Fruit fly (Drosophila melanogaster) whole organism, embryonic: ENCODE results near the gene CG43346.

Experiments used
- Ada2b ChIP-seq: fragments of 200-800 bp; sonication (Bioruptor generic); IDR thresholded peaks from 2 replicates; pipeline ENCODE4 v1.3.6; 2022; ENCODE audit warnings: missing biosample characterization, missing genetic modification characterization
- Adf1 ChIP-seq: fragments of 200-800 bp; sonication (Bioruptor generic); IDR thresholded peaks from 2 replicates; pipeline ENCODE4 v1.3.6; 2022; ENCODE audit warnings: missing biosample characterization, missing genetic modification characterization
- Antp ChIP-seq: fragments of 200-800 bp; sonication (Bioruptor generic); optimal IDR thresholded peaks from 3 replicates; lab custom pipeline; 2016; ENCODE audit warnings: missing biosample characterization, missing genetic modification characterization
- Bgb ChIP-seq: fragments of 200-800 bp; sonication (Bioruptor generic); IDR thresholded peaks from 2 replicates; pipeline ENCODE4 v1.3.6; 2022; ENCODE audit warnings: missing biosample characterization, missing genetic modification characterization; ENCODE audit not compliant: partially characterized antibody
- CG10366 ChIP-seq: fragments of 200-800 bp; sonication (Bioruptor generic); IDR thresholded peaks from 2 replicates; pipeline ENCODE4 v1.3.6; 2022; ENCODE audit warnings: missing biosample characterization, missing genetic modification characterization
- CG1233 ChIP-seq: fragments of 200-800 bp; sonication (Bioruptor generic); optimal IDR thresholded peaks from 4 replicates; lab custom pipeline; 2018; ENCODE audit warnings: missing biosample characterization, mild to moderate bottlenecking, missing genetic modification characterization
- CG13287 ChIP-seq: fragments of 200-800 bp; sonication (Bioruptor generic); IDR thresholded peaks from 2 replicates; pipeline ENCODE4 v1.3.6; 2022; ENCODE audit warnings: missing biosample characterization, missing genetic modification characterization; ENCODE audit not compliant: partially characterized antibody
- CG13296 ChIP-seq: fragments of 200-800 bp; sonication (Bioruptor generic); optimal IDR thresholded peaks from 3 replicates; lab custom pipeline; 2018; ENCODE audit warnings: missing biosample characterization, mild to moderate bottlenecking, missing genetic modification characterization
- CG15514 ChIP-seq: fragments of 200-800 bp; sonication (Bioruptor generic); optimal IDR thresholded peaks from 3 replicates; lab custom pipeline; 2017; ENCODE audit warnings: missing biosample characterization, missing genetic modification characterization, mild to moderate bottlenecking, moderate library complexity, missing genetic modification reagents
- CG15696 ChIP-seq: fragments of 200-800 bp; sonication (Bioruptor generic); optimal IDR thresholded peaks from 2 replicates; lab custom pipeline; 2019; ENCODE audit warnings: missing biosample characterization, mild to moderate bottlenecking, missing genetic modification characterization, moderate library complexity
- CG17385 ChIP-seq: fragments of 200-800 bp; sonication (Bioruptor generic); optimal IDR thresholded peaks from 3 replicates; lab custom pipeline; 2018; ENCODE audit warnings: missing biosample characterization, mild to moderate bottlenecking, missing genetic modification characterization
- CG17829 ChIP-seq: fragments of 200-800 bp; optimal IDR thresholded peaks from 2 replicates; lab custom pipeline; 2019; ENCODE audit warnings: missing biosample characterization, mild to moderate bottlenecking, missing genetic modification characterization, moderate library complexity
- CG2875 ChIP-seq: fragments of 200-800 bp; sonication (Bioruptor generic); optimal IDR thresholded peaks from 2 replicates; lab custom pipeline; 2017; ENCODE audit warnings: missing biosample characterization, mild to moderate bottlenecking, missing genetic modification characterization, missing genetic modification reagents
- CG30020 ChIP-seq: fragments of 200-800 bp; optimal IDR thresholded peaks from 2 replicates; lab custom pipeline; 2019; ENCODE audit warnings: missing biosample characterization, mild to moderate bottlenecking, missing genetic modification characterization, moderate library complexity
- CG3281 ChIP-seq: fragments of 200-800 bp; sonication (Bioruptor generic); optimal IDR thresholded peaks from 3 replicates; lab custom pipeline; 2017; ENCODE audit warnings: missing biosample characterization, mild to moderate bottlenecking, missing genetic modification characterization
- CG34376 ChIP-seq: fragments of 200-800 bp; sonication (Bioruptor generic); optimal IDR thresholded peaks from 2 replicates; lab custom pipeline; 2018; ENCODE audit warnings: missing biosample characterization, mild to moderate bottlenecking, missing genetic modification characterization
- CG34422 ChIP-seq: fragments of 200-800 bp; sonication (Bioruptor generic); IDR thresholded peaks from 3 replicates; pipeline ENCODE4 v1.3.6; 2022; ENCODE audit warnings: missing biosample characterization, missing genetic modification characterization
- CG4820 ChIP-seq: fragments of 200-800 bp; sonication (Bioruptor generic); optimal IDR thresholded peaks from 3 replicates; lab custom pipeline; 2016; ENCODE audit warnings: missing biosample characterization, missing genetic modification characterization
- CG7357 ChIP-seq: fragments of 200-800 bp; sonication (Bioruptor generic); IDR thresholded peaks from 3 replicates; pipeline ENCODE4 v1.3.6; 2022; ENCODE audit warnings: missing biosample characterization, missing genetic modification characterization
- CG8281 ChIP-seq: fragments of 200-800 bp; sonication (Bioruptor generic); optimal IDR thresholded peaks from 2 replicates; lab custom pipeline; 2018; ENCODE audit warnings: missing biosample characterization, mild to moderate bottlenecking, missing genetic modification characterization, moderate library complexity
- CG8290 ChIP-seq, 3 experiments: fragments of 200-800 bp; sonication (Bioruptor generic); optimal IDR thresholded peaks; 2 replicates each; lab custom pipeline; 2016 to 2019; ENCODE audit warnings: missing biosample characterization in 3 of 3, missing genetic modification characterization in 3 of 3, mild to moderate bottlenecking in 2 of 3, moderate library complexity in 1 of 3
- CG8924 ChIP-seq: fragments of 200-800 bp; optimal IDR thresholded peaks from 3 replicates; lab custom pipeline; 2019; ENCODE audit warnings: missing biosample characterization, mild to moderate bottlenecking, missing genetic modification characterization, moderate library complexity
- CrebB ChIP-seq: fragments of 200-800 bp; sonication (Bioruptor generic); optimal IDR thresholded peaks from 3 replicates; lab custom pipeline; 2018; ENCODE audit warnings: missing biosample characterization, mild to moderate bottlenecking, missing genetic modification characterization
- Dip2 ChIP-seq: fragments of 200-800 bp; sonication (Bioruptor generic); IDR thresholded peaks from 2 replicates; pipeline ENCODE4 v1.3.6; 2022; ENCODE audit warnings: missing biosample characterization, missing genetic modification characterization
- Doc2 ChIP-seq: fragments of 200-800 bp; sonication (Bioruptor generic); IDR thresholded peaks from 2 replicates; pipeline ENCODE4 v1.3.6; 2022; ENCODE audit warnings: missing biosample characterization, missing genetic modification characterization
- E2f1 ChIP-seq: fragments of 200-800 bp; sonication (Bioruptor generic); IDR thresholded peaks from 2 replicates; pipeline ENCODE4 v1.3.6; 2022; ENCODE audit warnings: missing biosample characterization, missing genetic modification characterization
- Eip74EF ChIP-seq, 2 experiments: fragments of 200-800 bp in 1 of 2; fragments of >200 bp in 1 of 2; sonication (Bioruptor generic) in 1 of 2; optimal IDR thresholded peaks; 2 replicates each; lab custom pipeline; 2017 to 2019; ENCODE audit warnings: missing biosample characterization in 2 of 2, missing genetic modification characterization in 2 of 2, mild to moderate bottlenecking in 1 of 2, moderate library complexity in 1 of 2
- GATAe ChIP-seq: fragments of 200-800 bp; sonication (Bioruptor generic); conservative IDR thresholded peaks from 2 replicates; pipeline ENCODE4 v1.3.6; 2022; ENCODE audit warnings: missing biosample characterization, missing genetic modification characterization
- Gsc ChIP-seq: fragments of 200-800 bp; sonication (Bioruptor generic); IDR thresholded peaks from 2 replicates; pipeline ENCODE4 v1.3.6; 2022; ENCODE audit warnings: missing biosample characterization, missing genetic modification characterization
- Hr39 ChIP-seq: fragments of >200 bp; optimal IDR thresholded peaks from 2 replicates; lab custom pipeline; 2017
- MBD-R2 ChIP-seq: fragments of 200-800 bp; sonication (Bioruptor generic); IDR thresholded peaks from 2 replicates; pipeline ENCODE4 v1.3.6; 2022; ENCODE audit warnings: missing biosample characterization, missing genetic modification characterization
- Med ChIP-seq: fragments of 200-800 bp; sonication (Bioruptor generic); peaks from one replicate; lab custom pipeline; 2016; ENCODE audit warnings: missing biosample characterization, missing genetic modification characterization, mild to moderate bottlenecking, inconsistent platforms, moderate library complexity
- Myb ChIP-seq: fragments of 200-800 bp; sonication (Bioruptor generic); optimal IDR thresholded peaks from 2 replicates; lab custom pipeline; 2016; ENCODE audit warnings: missing biosample characterization, missing genetic modification characterization
- Ptx1 ChIP-seq: fragments of 200-800 bp; sonication (Bioruptor generic); IDR thresholded peaks from 2 replicates; pipeline ENCODE4 v1.3.6; 2022; ENCODE audit warnings: missing biosample characterization, missing genetic modification characterization
- Ssrp ChIP-seq: fragments of 200-800 bp; sonication (Bioruptor generic); optimal IDR thresholded peaks from 2 replicates; lab custom pipeline; 2018; ENCODE audit warnings: missing biosample characterization, mild to moderate bottlenecking, missing genetic modification characterization, moderate library complexity
- az2 ChIP-seq: fragments of 200-800 bp; sonication (Bioruptor generic); optimal IDR thresholded peaks from 3 replicates; lab custom pipeline; 2016; ENCODE audit warnings: missing biosample characterization, missing genetic modification characterization
- cad ChIP-seq: fragments of >200 bp; optimal IDR thresholded peaks from 2 replicates; lab custom pipeline; 2017; ENCODE audit warnings: missing biosample characterization, missing genetic modification characterization
- cg ChIP-seq: fragments of 200-800 bp; sonication (Bioruptor generic); optimal IDR thresholded peaks from 3 replicates; lab custom pipeline; 2019; ENCODE audit warnings: missing biosample characterization, mild to moderate bottlenecking, missing genetic modification characterization, moderate library complexity
- corto ChIP-seq: fragments of 200-800 bp; sonication (Bioruptor generic); optimal IDR thresholded peaks from 2 replicates; lab custom pipeline; 2016; ENCODE audit warnings: missing biosample characterization, mild to moderate bottlenecking, missing genetic modification characterization, moderate library complexity
- gcm ChIP-seq: fragments of 200-800 bp; sonication (Bioruptor generic); optimal IDR thresholded peaks from 2 replicates; lab custom pipeline; 2019; ENCODE audit warnings: missing biosample characterization, mild to moderate bottlenecking, missing genetic modification characterization, moderate library complexity
- gsb-n ChIP-seq: fragments of 200-800 bp; sonication (Bioruptor generic); optimal IDR thresholded peaks from 3 replicates; lab custom pipeline; 2018; ENCODE audit warnings: missing biosample characterization, mild to moderate bottlenecking, missing genetic modification characterization
- hb ChIP-seq: fragments of 200-800 bp; sonication (Bioruptor generic); IDR thresholded peaks from 3 replicates; pipeline ENCODE4 v1.3.6; 2022; ENCODE audit warnings: missing biosample characterization, missing genetic modification characterization; ENCODE audit not compliant: partially characterized antibody
- lov ChIP-seq, 2 experiments: fragments of 200-800 bp in 1 of 2; fragments of >200 bp in 1 of 2; sonication (Bioruptor generic) in 1 of 2; IDR thresholded peaks in 1 of 2; optimal IDR thresholded peaks in 1 of 2; 2 replicates in 1 of 2; 3 replicates in 1 of 2; pipeline versions ENCODE4 v1.3.6 to Lab custom; 2017 to 2022; ENCODE audit warnings: missing biosample characterization in 1 of 2, missing genetic modification characterization in 1 of 2
- pan ChIP-seq, 4 experiments: fragments of >200 bp in 3 of 4; fragments of 200-800 bp in 1 of 4; sonication (Bioruptor generic) in 1 of 4; optimal IDR thresholded peaks in 3 of 4; IDR thresholded peaks in 1 of 4; 2 replicates each; pipeline versions ENCODE4 v1.3.6 to Lab custom; 2017 to 2022; ENCODE audit warnings: missing biosample characterization in 2 of 4, missing genetic modification characterization in 2 of 4, mixed read lengths in 1 of 4
- pnt ChIP-seq: fragments of 200-800 bp; sonication (Bioruptor generic); optimal IDR thresholded peaks from 3 replicates; lab custom pipeline; 2016; ENCODE audit warnings: missing biosample characterization, missing genetic modification characterization
- sens-2 ChIP-seq: fragments of 200-800 bp; sonication (Bioruptor generic); IDR thresholded peaks from 2 replicates; pipeline ENCODE4 v1.3.6; 2022; ENCODE audit warnings: missing biosample characterization, missing genetic modification characterization
- stwl ChIP-seq: fragments of 200-800 bp; sonication (Bioruptor generic); optimal IDR thresholded peaks from 3 replicates; lab custom pipeline; 2018; ENCODE audit warnings: missing biosample characterization, mild to moderate bottlenecking, missing genetic modification characterization, moderate library complexity
- tup ChIP-seq: fragments of 200-800 bp; sonication (Bioruptor generic); optimal IDR thresholded peaks from 2 replicates; lab custom pipeline; 2016; ENCODE audit warnings: missing biosample characterization, mild to moderate bottlenecking, missing genetic modification characterization, moderate library complexity

CG43346 gene

dm6 chr2L:21179615-21180031 is 11.2 kb upstream of the CG43346 start, which contains the start of the genes bur and Mcm10 (continued):
- TF ChIP-seq GATAe (GFP tag; lab: Robert Waterston, UW) (no peak), Antp (GFP tag; lab: Kevin White, UChicago) (no peak), tup (no peak), pnt (GFP tag; lab: Kevin White, UChicago) (no peak), Hr39 (no peak), pan (optimal IDR thresholded peaks at IDR 0.05; lab: Kevin White, UChicago) (no peak), pan (GFP tag; optimal IDR thresholded peaks at IDR 0.05 in 1 of 2, IDR thresholded peaks at IDR 0.05 in 1 of 2) (no peak), stwl (tag; lab: Kevin White, UChicago) (peak; percentile 68), CG3281 (GFP tag; lab: Kevin White, UChicago) (no peak), Ptx1 (no peak), CG15514 (GFP tag; lab: Kevin White, UChicago) (peak; percentile 82), Gsc (GFP tag; lab: Robert Waterston, UW) (no peak), sens-2 (no peak), CG30020 (tag; lab: Kevin White, UChicago) (peak; percentile 62), E2f1 (peak; percentile 41; the same call in 1 of the 2 replicates), Bgb (no peak), cad (no peak), lov (optimal IDR thresholded peaks at IDR 0.05; lab: Kevin White, UChicago) (no peak), lov (GFP tag; IDR thresholded peaks at IDR 0.05; lab: Robert Waterston, UW) (no peak), CG13296 (GFP tag; lab: Kevin White, UChicago) (no peak), CG8924 (tag; lab: Kevin White, UChicago) (no peak)

- no peak for TF ChIP-seq Doc2 (GFP tag; lab: Robert Waterston, UW)
- TF ChIP-seq Med (GFP tag; lab: Kevin White, UChicago), result no peak
- TF ChIP-seq CG10366, result no peak
- TF ChIP-seq gsb-n (tag; lab: Kevin White, UChicago), result no peak
- 0 out of 3 replicates have a peak, but pooled peaks have one; percentile 33 for TF ChIP-seq CG34422
- no peak for TF ChIP-seq Adf1
- 0 out of 2 replicates have a peak, but pooled peaks have one; percentile 6 for TF ChIP-seq MBD-R2 (GFP tag; lab: Robert Waterston, UW)
- TF ChIP-seq CrebB (tag; lab: Kevin White, UChicago), result no peak
- TF ChIP-seq CG1233, result no peak
- no peak for TF ChIP-seq Myb
- no peak for TF ChIP-seq gcm (GFP tag; lab: Kevin White, UChicago)
- peak; percentile 56 for TF ChIP-seq cg (GFP tag; lab: Kevin White, UChicago)
- no peak for TF ChIP-seq CG4820 (GFP tag; lab: Kevin White, UChicago)
- no peak for TF ChIP-seq az2
- no peak for TF ChIP-seq CG8281 (tag; lab: Kevin White, UChicago)
- no peak for TF ChIP-seq CG34376 (GFP tag; lab: Kevin White, UChicago)
- TF ChIP-seq Dip2 (GFP tag; lab: Robert Waterston, UW), result no peak
- 0 out of 3 replicates have a peak, but pooled peaks have one; percentile 19 for TF ChIP-seq hb (GFP tag; lab: Robert Waterston, UW)
These were observed 10.8 kb upstream of the CG43346 start for dm6 chr2L:21179217-21179520.

- TF ChIP-seq Ssrp, result no peak
- no peak for TF ChIP-seq CG17385 (GFP tag; lab: Kevin White, UChicago)
- TF ChIP-seq corto (GFP tag; lab: Kevin White, UChicago), result no peak
- no peak for TF ChIP-seq cad
- no peak for TF ChIP-seq CG15696 (tag; lab: Kevin White, UChicago)
- no peak for TF ChIP-seq CG17829
- no peak for TF ChIP-seq CG2875
- TF ChIP-seq Ada2b (GFP tag; lab: Robert Waterston, UW), result no peak
- no peak for TF ChIP-seq CG8290 (GFP tag; optimal IDR thresholded peaks at IDR 0.05; lab: Kevin White, UChicago)
- TF ChIP-seq CG8290 (tag; optimal IDR thresholded peaks at IDR 0.05; lab: Kevin White, UChicago), result no peak
- no peak for TF ChIP-seq CG13287 (GFP tag; lab: Robert Waterston, UW)
- peak; percentile 68 for TF ChIP-seq cg (GFP tag; lab: Kevin White, UChicago)
- no peak for TF ChIP-seq Eip74EF (GFP tag; optimal IDR thresholded peaks at IDR 0.05; lab: Kevin White, UChicago)
- no peak for TF ChIP-seq CG7357 (GFP tag; lab: Robert Waterston, UW)
These were observed 10.2 kb upstream of the CG43346 start for dm6 chr2L:21178436-21179216.
